Fruit fly (Drosophila melanogaster): ENCODE data around the gene Dred.

Gene Dred

DNA sequence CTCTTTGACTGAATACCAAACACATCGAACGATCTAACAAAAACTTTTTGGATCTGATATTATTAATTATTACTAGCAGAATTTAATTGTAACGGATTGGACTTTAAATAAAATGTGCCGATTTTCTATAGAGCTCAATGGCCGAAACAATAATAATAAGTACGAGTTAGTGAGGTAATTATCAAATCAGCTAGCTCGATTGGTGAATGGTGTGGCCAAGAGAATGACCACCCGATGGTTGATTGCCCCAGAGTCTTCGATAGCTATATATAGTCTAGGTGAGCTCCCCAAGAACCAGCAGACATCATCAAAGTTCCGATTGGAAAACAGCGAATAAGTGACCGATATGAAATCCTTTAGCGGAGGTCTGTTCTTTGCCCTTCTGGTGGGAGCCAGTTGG is 24.7 kb downstream of the Dred start, which contains the start of gene Cpr76Bb:
Cpr76Bb (plus strand) TSS at position 301 of the 400 bp plus-strand sequence.
- TF ChIP-seq Myc (optimal IDR thresholded peaks at IDR 0.05) (no peak), h (GFP tag; optimal IDR thresholded peaks at IDR 0.05) (no peak), dmrt93B (GFP tag; optimal IDR thresholded peaks at IDR 0.05) (no peak), dsf (GFP tag; optimal IDR thresholded peaks at IDR 0.05; ENCODE audit: borderline replicate concordance) (no peak), Hr78 (GFP tag; optimal IDR thresholded peaks at IDR 0.05) (no peak), jim (GFP tag; optimal IDR thresholded peaks at IDR 0.05) (no peak), pan (optimal IDR thresholded peaks at IDR 0.05) (no peak), rgr (GFP tag; optimal IDR thresholded peaks at IDR 0.05) (no peak), lola (GFP tag; optimal IDR thresholded peaks at IDR 0.05) (no peak), Mio (GFP tag; optimal IDR thresholded peaks at IDR 0.05) (no peak), ey (GFP tag; optimal IDR thresholded peaks at IDR 0.05) (no peak)

DNA sequence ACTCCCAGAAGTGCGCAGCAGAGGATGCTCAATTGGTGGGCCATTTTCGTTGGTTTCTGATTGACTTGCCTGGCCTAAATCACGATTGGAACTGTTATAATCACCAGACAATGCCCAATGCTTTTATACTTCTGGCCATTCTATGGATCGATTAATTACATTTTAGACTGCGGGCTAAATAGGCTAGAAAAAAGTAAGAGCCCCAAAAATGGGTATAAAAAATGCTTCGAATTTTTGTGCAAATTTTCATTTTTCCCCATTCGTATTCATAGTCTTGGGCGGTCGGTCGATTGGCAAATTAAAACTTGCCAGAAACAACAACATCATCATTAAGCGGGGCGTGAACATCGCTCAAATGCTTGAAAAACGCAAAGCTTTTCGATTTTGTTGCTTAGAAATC is 25.8 kb downstream of the Dred start, which contains the start of gene Cpr76Ba:
Cpr76Ba (minus strand) TSS at position 101 of the 400 bp plus-strand sequence.
- TF ChIP-seq Myc (optimal IDR thresholded peaks at IDR 0.05) (no peak), sage (GFP tag; optimal IDR thresholded peaks at IDR 0.05) (no peak), Hr78 (GFP tag; optimal IDR thresholded peaks at IDR 0.05) (no peak), ey (GFP tag; optimal IDR thresholded peaks at IDR 0.05) (no peak), CrebA (GFP tag; optimal IDR thresholded peaks at IDR 0.05; ENCODE audit: borderline replicate concordance) (no peak), Jra (GFP tag; optimal IDR thresholded peaks at IDR 0.05) (no peak), dmrt93B (GFP tag; optimal IDR thresholded peaks at IDR 0.05) (no peak), woc (GFP tag; optimal IDR thresholded peaks at IDR 0.05) (no peak)

DNA sequence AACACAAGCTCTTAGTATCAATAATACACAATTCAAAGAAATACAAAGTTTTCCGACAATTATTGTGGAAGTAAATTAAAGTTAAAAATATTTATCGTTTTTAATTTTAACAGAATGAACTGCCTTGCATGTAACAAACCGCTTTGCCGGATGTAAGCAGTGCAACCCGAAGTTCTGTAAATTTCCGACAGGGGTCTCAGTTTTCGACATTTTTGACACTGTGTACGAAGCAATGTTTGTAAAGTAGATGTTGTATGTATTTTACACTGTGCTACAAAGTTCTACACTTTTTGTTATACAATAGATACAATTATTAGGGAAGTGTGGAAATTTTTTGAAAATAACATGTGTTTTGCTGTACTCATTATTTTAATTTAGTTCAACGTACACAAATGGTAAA is 27.5 kb downstream of the Dred start:
- peak; percentile 55 for TF ChIP-seq fru (GFP tag; optimal IDR thresholded peaks at IDR 0.05)
- TF ChIP-seq woc (GFP tag; optimal IDR thresholded peaks at IDR 0.05), result no peak
- TF ChIP-seq Dif (GFP tag; optimal IDR thresholded peaks at IDR 0.05; ENCODE audit: partially characterized antibody), result no peak
- peak; percentile 73 for TF ChIP-seq CG9705 (GFP tag; optimal IDR thresholded peaks at IDR 0.05)
- TF ChIP-seq ey (GFP tag; optimal IDR thresholded peaks at IDR 0.05), result no peak
- no peak for TF ChIP-seq Jra (GFP tag; optimal IDR thresholded peaks at IDR 0.05)
- no peak for TF ChIP-seq dl (GFP tag; optimal IDR thresholded peaks at IDR 0.05; ENCODE audit: insufficient read depth in 1 of 2, partially characterized antibody in 2 of 2)
- no peak for TF ChIP-seq sage (GFP tag; optimal IDR thresholded peaks at IDR 0.05)
- no peak for TF ChIP-seq CrebA (GFP tag; optimal IDR thresholded peaks at IDR 0.05; ENCODE audit: borderline replicate concordance)
- no peak for TF ChIP-seq lola (GFP tag; optimal IDR thresholded peaks at IDR 0.05)
- no peak for TF ChIP-seq brk (GFP tag; optimal IDR thresholded peaks at IDR 0.05)
- peak; percentile 47 for TF ChIP-seq br (GFP tag; optimal IDR thresholded peaks at IDR 0.05)
- no peak for TF ChIP-seq N (GFP tag; optimal IDR thresholded peaks at IDR 0.05)
- TF ChIP-seq Hnf4 (GFP tag; optimal IDR thresholded peaks at IDR 0.05), result no peak
- peak; percentile 83 for TF ChIP-seq Hr83 (GFP tag; optimal IDR thresholded peaks at IDR 0.05; ENCODE audit: poor library complexity, severe bottlenecking)
- TF ChIP-seq Dfd (GFP tag; optimal IDR thresholded peaks at IDR 0.05), result no peak
- TF ChIP-seq dmrt93B (GFP tag; optimal IDR thresholded peaks at IDR 0.05), result peak; percentile 84
- peak; percentile 42 for TF ChIP-seq Myc (optimal IDR thresholded peaks at IDR 0.05)
- TF ChIP-seq sv (GFP tag; optimal IDR thresholded peaks at IDR 0.05), result peak; percentile 60
- no peak for TF ChIP-seq foxo (GFP tag; optimal IDR thresholded peaks at IDR 0.05)
- peak; percentile 65 for TF ChIP-seq rgr (GFP tag; optimal IDR thresholded peaks at IDR 0.05)
- no peak for TF ChIP-seq pan (optimal IDR thresholded peaks at IDR 0.05)
- no peak for TF ChIP-seq OdsH (GFP tag; optimal IDR thresholded peaks at IDR 0.05)
- peak; percentile 62 for TF ChIP-seq h (GFP tag; optimal IDR thresholded peaks at IDR 0.05)
- no peak for TF ChIP-seq Rel (GFP tag; optimal IDR thresholded peaks at IDR 0.05)
- no peak for TF ChIP-seq Rel (tag; optimal IDR thresholded peaks at IDR 0.05)
- peak; percentile 66 for TF ChIP-seq HLH106 (tag; optimal IDR thresholded peaks at IDR 0.05)
- TF ChIP-seq Mio (GFP tag; optimal IDR thresholded peaks at IDR 0.05), result no peak
- no peak for TF ChIP-seq Sp1 (GFP tag; optimal IDR thresholded peaks at IDR 0.05)
- TF ChIP-seq dsf (GFP tag; optimal IDR thresholded peaks at IDR 0.05; ENCODE audit: borderline replicate concordance), result no peak
- TF ChIP-seq Abd-B (GFP tag; optimal IDR thresholded peaks at IDR 0.05), result no peak
- TF ChIP-seq GATAd (GFP tag; optimal IDR thresholded peaks at IDR 0.05), result no peak
- no peak for TF ChIP-seq usp (GFP tag; optimal IDR thresholded peaks at IDR 0.05)
- no peak for TF ChIP-seq CG32264 (GFP tag; optimal IDR thresholded peaks at IDR 0.05)
- no peak for TF ChIP-seq Vsx2 (GFP tag; optimal IDR thresholded peaks at IDR 0.05; ENCODE audit: partially characterized antibody)
- TF ChIP-seq psq (GFP tag; optimal IDR thresholded peaks at IDR 0.05), result no peak
- TF ChIP-seq tai (GFP tag; optimal IDR thresholded peaks at IDR 0.05), result no peak
- no peak for TF ChIP-seq jim (GFP tag; optimal IDR thresholded peaks at IDR 0.05)
- TF ChIP-seq Hr78 (GFP tag; optimal IDR thresholded peaks at IDR 0.05), result no peak

All from whole organism, wandering third instar larva.